Fruit fly (Drosophila melanogaster): ENCODE data around the gene mEFG1.
A peak's percentile ranks its signal among the peaks of the same experiment; 100 is the strongest.

The mEFG1 gene

DNA sequence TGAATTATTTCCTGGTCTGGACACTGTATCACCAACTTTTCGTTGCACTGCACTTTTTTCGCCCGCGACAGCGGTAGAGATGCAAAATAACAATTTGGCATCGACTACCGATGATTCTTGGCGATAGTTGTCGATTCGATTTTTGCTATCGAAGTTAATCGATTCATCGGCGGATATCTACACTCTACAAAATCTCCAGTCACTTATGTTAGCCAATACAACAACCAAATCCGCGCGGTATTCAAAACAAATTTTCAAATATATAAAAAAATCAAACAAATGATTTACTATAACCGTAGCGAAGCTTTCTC lies 18.8 kb downstream of the mEFG1 start, which contains the start of gene CG4502:
Gene CG4502 (minus strand): TSS at position 93 of the 311 bp plus-strand sequence.
- TF ChIP-seq Hnf4 (GFP tag; optimal IDR thresholded peaks at IDR 0.05) (peak; percentile 61), brk (GFP tag; optimal IDR thresholded peaks at IDR 0.05) (peak; percentile 63), lola (GFP tag; optimal IDR thresholded peaks at IDR 0.05) (no peak), Myc (optimal IDR thresholded peaks at IDR 0.05) (peak; percentile 18), Rel (GFP tag; optimal IDR thresholded peaks at IDR 0.05) (no peak), Rel (tag; optimal IDR thresholded peaks at IDR 0.05) (peak; percentile 89), ey (GFP tag; optimal IDR thresholded peaks at IDR 0.05) (no peak), Abd-B (GFP tag; optimal IDR thresholded peaks at IDR 0.05) (no peak), foxo (GFP tag; optimal IDR thresholded peaks at IDR 0.05) (peak in 1 of 2 experiments; percentile 13), br (GFP tag; optimal IDR thresholded peaks at IDR 0.05) (peak; percentile 16), CrebA (GFP tag; optimal IDR thresholded peaks at IDR 0.05; ENCODE audit: borderline replicate concordance) (peak; percentile 60), fru (GFP tag; optimal IDR thresholded peaks at IDR 0.05) (peak; percentile 12), Sp1 (GFP tag; optimal IDR thresholded peaks at IDR 0.05) (peak; percentile 29), tai (GFP tag; optimal IDR thresholded peaks at IDR 0.05) (peak; percentile 63), sv (GFP tag; optimal IDR thresholded peaks at IDR 0.05) (no peak), psq (GFP tag; optimal IDR thresholded peaks at IDR 0.05) (peak; percentile 87), GATAd (GFP tag; optimal IDR thresholded peaks at IDR 0.05) (no peak), Hr83 (GFP tag; optimal IDR thresholded peaks at IDR 0.05; ENCODE audit: poor library complexity, severe bottlenecking) (peak; percentile 86), dmrt93B (GFP tag; optimal IDR thresholded peaks at IDR 0.05) (no peak), Vsx2 (GFP tag; optimal IDR thresholded peaks at IDR 0.05; ENCODE audit: partially characterized antibody) (peak; percentile 41), h (GFP tag; optimal IDR thresholded peaks at IDR 0.05) (peak; percentile 62), N (GFP tag; optimal IDR thresholded peaks at IDR 0.05) (no peak)

DNA sequence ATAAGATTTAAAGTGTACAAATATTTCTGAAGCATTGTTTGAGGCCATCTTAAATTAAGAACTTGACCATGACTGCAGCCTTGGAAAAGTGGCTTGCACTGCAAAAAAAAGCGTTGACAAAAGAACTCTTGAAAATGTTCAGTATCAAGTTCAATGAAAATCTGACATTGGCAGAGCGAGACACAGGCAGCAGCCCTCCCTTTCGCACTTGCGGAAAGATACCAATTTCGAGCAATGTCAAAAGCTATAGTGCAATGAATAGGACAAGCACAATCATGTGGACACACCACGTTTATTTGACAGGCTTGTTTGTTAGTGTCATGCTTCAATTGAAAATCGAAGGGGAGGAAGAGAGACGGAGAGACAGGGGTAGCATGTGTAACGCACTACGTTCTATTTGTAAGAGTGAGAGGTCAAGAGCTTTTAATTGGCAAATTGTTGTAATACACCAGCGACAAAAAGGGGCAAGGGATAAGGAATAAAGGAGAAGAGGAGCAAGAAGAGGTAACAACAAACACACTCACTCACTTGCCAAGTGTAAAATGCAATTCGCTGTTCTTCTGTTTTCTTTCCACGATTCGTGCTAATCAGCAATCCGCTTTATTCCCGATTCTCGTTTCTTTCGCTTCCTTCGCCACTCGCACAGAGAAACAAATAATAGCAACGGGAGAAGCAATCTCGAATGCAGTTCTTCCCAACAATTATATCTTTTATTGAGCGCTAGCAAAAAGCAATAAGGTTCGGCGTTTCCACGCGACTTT lies 19.3 kb downstream of the mEFG1 start:
- TF ChIP-seq psq (GFP tag; optimal IDR thresholded peaks at IDR 0.05) (peak; percentile 96), tai (GFP tag; optimal IDR thresholded peaks at IDR 0.05) (no peak)

DNA sequence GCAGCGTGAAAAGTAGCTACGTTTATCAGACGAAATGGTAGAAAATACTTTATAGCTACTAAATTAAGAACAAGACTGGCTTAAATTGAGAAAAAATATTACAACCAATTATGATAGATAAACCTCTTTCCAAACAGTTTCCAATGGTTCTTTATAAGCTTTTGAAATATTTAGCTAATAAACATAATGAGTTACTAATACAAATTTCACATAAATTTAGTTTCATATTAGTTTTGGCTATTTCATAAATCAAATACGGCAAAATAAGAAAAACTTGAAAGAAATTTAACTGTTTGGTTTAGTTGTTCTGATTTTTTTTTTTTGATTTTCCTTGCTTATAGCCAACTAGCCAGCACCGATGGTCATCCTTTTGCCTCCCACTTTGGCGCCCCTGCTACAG lies 22.7 kb downstream of the mEFG1 start:
- TF ChIP-seq Myc (optimal IDR thresholded peaks at IDR 0.05) (peak; percentile 72), tai (GFP tag; optimal IDR thresholded peaks at IDR 0.05) (no peak), Dfd (GFP tag; optimal IDR thresholded peaks at IDR 0.05) (no peak), usp (GFP tag; optimal IDR thresholded peaks at IDR 0.05) (no peak)

DNA sequence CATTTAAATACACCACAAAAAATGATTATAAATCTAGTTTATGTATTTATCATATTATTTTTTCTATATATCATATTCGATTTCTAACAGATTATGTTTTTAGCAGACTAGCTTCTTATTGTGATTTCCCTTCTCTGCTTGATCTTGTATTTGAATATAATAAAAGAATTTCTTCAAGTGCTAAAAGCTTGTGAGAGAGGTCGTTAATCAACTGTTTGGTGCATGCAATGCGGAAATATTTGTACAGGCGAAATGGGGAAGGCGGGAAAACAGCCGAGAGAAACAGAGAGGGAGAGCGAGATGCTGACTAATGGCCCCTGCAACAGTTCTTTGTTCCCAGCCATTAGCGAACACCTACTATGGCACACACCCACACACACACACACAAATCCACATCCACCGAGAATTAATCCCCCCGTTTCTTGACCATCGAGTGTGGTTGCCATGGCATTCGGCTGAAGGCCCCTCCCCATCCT lies 23.2 kb downstream of the mEFG1 start:
- TF ChIP-seq jim (GFP tag; optimal IDR thresholded peaks at IDR 0.05) (no peak), CG32264 (GFP tag; optimal IDR thresholded peaks at IDR 0.05) (no peak), ey (GFP tag; optimal IDR thresholded peaks at IDR 0.05) (no peak), Hr78 (GFP tag; optimal IDR thresholded peaks at IDR 0.05) (no peak), Myc (optimal IDR thresholded peaks at IDR 0.05) (no peak), rgr (GFP tag; optimal IDR thresholded peaks at IDR 0.05) (peak; percentile 4), pan (optimal IDR thresholded peaks at IDR 0.05) (no peak), usp (GFP tag; optimal IDR thresholded peaks at IDR 0.05) (no peak), N (GFP tag; optimal IDR thresholded peaks at IDR 0.05) (no peak), foxo (GFP tag; optimal IDR thresholded peaks at IDR 0.05) (peak in 1 of 2 experiments; percentile 35), Hnf4 (GFP tag; optimal IDR thresholded peaks at IDR 0.05) (peak; percentile 11), Dfd (GFP tag; optimal IDR thresholded peaks at IDR 0.05) (no peak), psq (GFP tag; optimal IDR thresholded peaks at IDR 0.05) (peak; percentile 45), GATAd (GFP tag; optimal IDR thresholded peaks at IDR 0.05) (no peak), h (GFP tag; optimal IDR thresholded peaks at IDR 0.05) (no peak), Jra (GFP tag; optimal IDR thresholded peaks at IDR 0.05) (no peak), dl (GFP tag; optimal IDR thresholded peaks at IDR 0.05; ENCODE audit: insufficient read depth in 1 of 2, partially characterized antibody in 2 of 2) (no peak), lola (GFP tag; optimal IDR thresholded peaks at IDR 0.05) (no peak), woc (GFP tag; optimal IDR thresholded peaks at IDR 0.05) (no peak), brk (GFP tag; optimal IDR thresholded peaks at IDR 0.05) (no peak), OdsH (GFP tag; optimal IDR thresholded peaks at IDR 0.05) (peak; percentile 17), br (GFP tag; optimal IDR thresholded peaks at IDR 0.05) (no peak), tai (GFP tag; optimal IDR thresholded peaks at IDR 0.05) (no peak), sv (GFP tag; optimal IDR thresholded peaks at IDR 0.05) (no peak), Vsx2 (GFP tag; optimal IDR thresholded peaks at IDR 0.05; ENCODE audit: partially characterized antibody) (no peak), dsf (GFP tag; optimal IDR thresholded peaks at IDR 0.05; ENCODE audit: borderline replicate concordance) (no peak), Rel (GFP tag; optimal IDR thresholded peaks at IDR 0.05) (no peak), Rel (tag; optimal IDR thresholded peaks at IDR 0.05) (peak; percentile 10), Sp1 (GFP tag; optimal IDR thresholded peaks at IDR 0.05) (peak; percentile 41), fru (GFP tag; optimal IDR thresholded peaks at IDR 0.05) (peak; percentile 7), dmrt93B (GFP tag; optimal IDR thresholded peaks at IDR 0.05) (no peak), CrebA (GFP tag; optimal IDR thresholded peaks at IDR 0.05; ENCODE audit: borderline replicate concordance) (no peak), HLH106 (tag; optimal IDR thresholded peaks at IDR 0.05) (peak; percentile 29)

Measured in whole organism, wandering third instar larva.